Worm (Caenorhabditis elegans): ENCODE measurements around the gene nas-27.
"Not testable (repeated sequence)": the region's sequence is repeated elsewhere in the genome, so short reads cannot be mapped to it uniquely, and the experiment has no call there.

- TF ChIP-seq lin-11, fos-1, ztf-11, sma-9, nhr-6, lin-39, nhr-25 (tag; optimal IDR thresholded peaks at IDR 0.05): not testable (repeated sequence)
- TF ChIP-seq sma-9 (GFP tag; optimal IDR thresholded peaks at IDR 0.05) (peak; percentile 20), lin-13 (GFP tag; optimal IDR thresholded peaks at IDR 0.05) (peak; percentile 38)
Measured at ce11 chrII:1134314-1135108, 44.6 kb downstream of the nas-27 start.

Data from whole organism, L2 larva.